Fruit fly (Drosophila melanogaster) whole organism, embryonic: ENCODE data around the gene Ugt35E2.

Source experiments
- Atf6 ChIP-seq: fragments of 200-800 bp; sonication (Bioruptor generic); IDR thresholded peaks from 2 replicates; pipeline ENCODE4 v1.3.6; 2022; ENCODE audit warnings: missing biosample characterization, missing genetic modification characterization
- Awh ChIP-seq: fragments of 200-800 bp; sonication (Bioruptor generic); IDR thresholded peaks from 2 replicates; pipeline ENCODE4, ENCODE4 v1.3.6; 2022; ENCODE audit warnings: missing biosample characterization, missing genetic modification characterization
- CG10267 ChIP-seq: fragments of 200-800 bp; sonication (Bioruptor generic); optimal IDR thresholded peaks from 2 replicates; lab custom pipeline; 2018; ENCODE audit warnings: missing biosample characterization, mild to moderate bottlenecking, missing genetic modification characterization, moderate library complexity
- CG10654 ChIP-seq: fragments of 200-800 bp; sonication (Bioruptor generic); optimal IDR thresholded peaks from 2 replicates; lab custom pipeline; 2016; ENCODE audit warnings: missing biosample characterization, missing genetic modification characterization
- CG11456 ChIP-seq: fragments of 200-800 bp; sonication (Bioruptor generic); IDR thresholded peaks from 3 replicates; pipeline ENCODE4 v1.3.6; 2022; ENCODE audit warnings: missing biosample characterization, missing genetic modification characterization
- CG11695 ChIP-seq: fragments of 200-800 bp; sonication (Bioruptor generic); IDR thresholded peaks from 3 replicates; pipeline ENCODE4 v1.3.6; 2022; ENCODE audit warnings: missing biosample characterization, missing genetic modification characterization
- CG11696 ChIP-seq: fragments of 200-800 bp; sonication (Bioruptor generic); IDR thresholded peaks from 2 replicates; pipeline ENCODE4 v1.3.6; 2022; ENCODE audit warnings: missing biosample characterization, missing genetic modification characterization
- CG12155 ChIP-seq: fragments of 200-800 bp; sonication (Bioruptor generic); optimal IDR thresholded peaks from 3 replicates; lab custom pipeline; 2016; ENCODE audit warnings: missing biosample characterization, missing genetic modification characterization
- CG14667 ChIP-seq: fragments of 200-800 bp; sonication (Bioruptor generic); IDR thresholded peaks from 2 replicates; pipeline ENCODE4 v1.3.6; 2022; ENCODE audit warnings: missing biosample characterization, missing genetic modification characterization
- CG1602 ChIP-seq: fragments of 200-800 bp; sonication (Bioruptor generic); optimal IDR thresholded peaks from 3 replicates; lab custom pipeline; 2016; ENCODE audit warnings: missing biosample characterization, missing genetic modification characterization
- CG17328 ChIP-seq: fragments of 200-800 bp; sonication (Bioruptor generic); IDR thresholded peaks from 2 replicates; pipeline ENCODE4 v1.3.6; 2022; ENCODE audit warnings: missing biosample characterization, missing genetic modification characterization
- CG17361 ChIP-seq: fragments of 200-800 bp; sonication (Bioruptor generic); IDR thresholded peaks from 3 replicates; pipeline ENCODE4 v1.3.6; 2022; ENCODE audit warnings: missing biosample characterization, missing genetic modification characterization
- CG17612 ChIP-seq: fragments of 200-800 bp; sonication (Bioruptor generic); IDR thresholded peaks from 2 replicates; pipeline ENCODE4 v1.3.6; 2022; ENCODE audit warnings: missing biosample characterization, missing genetic modification characterization
- CG18599 ChIP-seq: fragments of 200-800 bp; sonication (Bioruptor generic); optimal IDR thresholded peaks from 3 replicates; lab custom pipeline; 2017; ENCODE audit warnings: missing biosample characterization, missing genetic modification characterization, mild to moderate bottlenecking, moderate library complexity, missing genetic modification reagents
- CG3065 ChIP-seq: fragments of 200-800 bp; sonication (Bioruptor generic); optimal IDR thresholded peaks from 2 replicates; lab custom pipeline; 2016; ENCODE audit warnings: missing biosample characterization, missing genetic modification characterization
- CG3163 ChIP-seq: fragments of 200-800 bp; sonication (Bioruptor generic); optimal IDR thresholded peaks from 3 replicates; lab custom pipeline; 2016; ENCODE audit warnings: missing biosample characterization, missing genetic modification characterization
- CG4707 ChIP-seq: fragments of 200-800 bp; sonication (Bioruptor generic); optimal IDR thresholded peaks from 2 replicates; lab custom pipeline; 2018; ENCODE audit warnings: missing biosample characterization, mild to moderate bottlenecking, missing genetic modification characterization, moderate library complexity
- CG5245 ChIP-seq: fragments of 200-800 bp; sonication (Bioruptor generic); optimal IDR thresholded peaks from 3 replicates; lab custom pipeline; 2016; ENCODE audit warnings: missing biosample characterization, missing genetic modification characterization
- CG9817 ChIP-seq: fragments of 200-800 bp; sonication (Bioruptor generic); optimal IDR thresholded peaks from 2 replicates; lab custom pipeline; 2018; ENCODE audit warnings: missing biosample characterization, mild to moderate bottlenecking, missing genetic modification characterization, moderate library complexity
- CTCF ChIP-seq: fragments of 200-800 bp; sonication (Bioruptor generic); optimal IDR thresholded peaks from 2 replicates; lab custom pipeline; 2017; ENCODE audit warnings: missing biosample characterization, mild to moderate bottlenecking, missing genetic modification characterization, moderate library complexity
- Chrac-16 ChIP-seq: fragments of 200-800 bp; sonication (Bioruptor generic); optimal IDR thresholded peaks from 3 replicates; lab custom pipeline; 2016; ENCODE audit warnings: missing biosample characterization, missing genetic modification characterization
- GATAe ChIP-seq: fragments of 200-800 bp; sonication (Bioruptor generic); conservative IDR thresholded peaks from 2 replicates; pipeline ENCODE4 v1.3.6; 2022; ENCODE audit warnings: missing biosample characterization, missing genetic modification characterization
- Gsc ChIP-seq: fragments of 200-800 bp; sonication (Bioruptor generic); IDR thresholded peaks from 2 replicates; pipeline ENCODE4 v1.3.6; 2022; ENCODE audit warnings: missing biosample characterization, missing genetic modification characterization
- Gug ChIP-seq: fragments of 200-800 bp; sonication (Bioruptor generic); IDR thresholded peaks from 4 replicates; pipeline ENCODE4 v1.3.6; 2022; ENCODE audit warnings: missing biosample characterization, missing genetic modification characterization
- Hey ChIP-seq: fragments of 200-800 bp; sonication (Bioruptor generic); optimal IDR thresholded peaks from 3 replicates; lab custom pipeline; 2018; ENCODE audit warnings: missing biosample characterization, mild to moderate bottlenecking, missing genetic modification characterization
- Lhr ChIP-seq: fragments of 200-800 bp; sonication (Bioruptor generic); optimal IDR thresholded peaks from 3 replicates; lab custom pipeline; 2017; ENCODE audit warnings: mild to moderate bottlenecking, missing biosample characterization, missing genetic modification reagents, missing genetic modification characterization
- Med ChIP-seq: fragments of 200-800 bp; sonication (Bioruptor generic); peaks from one replicate; lab custom pipeline; 2016; ENCODE audit warnings: missing biosample characterization, missing genetic modification characterization, mild to moderate bottlenecking, inconsistent platforms, moderate library complexity
- Meics ChIP-seq: fragments of 200-800 bp; sonication (Bioruptor generic); optimal IDR thresholded peaks from 2 replicates; lab custom pipeline; 2017; ENCODE audit warnings: missing biosample characterization, mild to moderate bottlenecking, missing genetic modification characterization
- NFAT ChIP-seq: fragments of 200-800 bp; sonication (Bioruptor generic); IDR thresholded peaks from 2 replicates; pipeline ENCODE4 v1.3.6; 2022; ENCODE audit warnings: missing biosample characterization, missing genetic modification characterization
- NfI ChIP-seq: fragments of 200-800 bp; sonication (Bioruptor generic); optimal IDR thresholded peaks from 3 replicates; lab custom pipeline; 2018; ENCODE audit warnings: missing biosample characterization, mild to moderate bottlenecking, missing genetic modification characterization, moderate library complexity
- Optix ChIP-seq: fragments of 200-800 bp; sonication (Bioruptor generic); IDR thresholded peaks from 3 replicates; pipeline ENCODE4 v1.3.6; 2022; ENCODE audit warnings: missing biosample characterization, missing genetic modification characterization
- Ravus ChIP-seq: fragments of 200-800 bp; sonication (Bioruptor generic); IDR thresholded peaks from 2 replicates; pipeline ENCODE4 v1.3.6; 2022; ENCODE audit warnings: missing biosample characterization, missing genetic modification characterization
- Side ChIP-seq: fragments of 200-800 bp; sonication (Bioruptor generic); optimal IDR thresholded peaks from 2 replicates; lab custom pipeline; 2016; ENCODE audit warnings: missing biosample characterization, missing genetic modification characterization
- ab ChIP-seq: fragments of 200-800 bp; sonication (Bioruptor generic); optimal IDR thresholded peaks from 2 replicates; lab custom pipeline; 2016; ENCODE audit warnings: missing biosample characterization, missing genetic modification characterization
- dati ChIP-seq: fragments of 200-800 bp; sonication (Bioruptor generic); IDR thresholded peaks from 2 replicates; pipeline ENCODE4 v1.3.6; 2022; ENCODE audit warnings: missing biosample characterization, missing genetic modification characterization
- dimm ChIP-seq: fragments of 200-800 bp; sonication (Bioruptor generic); IDR thresholded peaks from 2 replicates; pipeline ENCODE4 v1.3.6; 2022; ENCODE audit warnings: missing biosample characterization, missing genetic modification characterization
- disco-r ChIP-seq: fragments of 200-800 bp; sonication (Bioruptor generic); optimal IDR thresholded peaks from 2 replicates; lab custom pipeline; 2016; ENCODE audit warnings: missing biosample characterization, missing genetic modification characterization
- dysf ChIP-seq: fragments of 200-800 bp; sonication (Bioruptor generic); IDR thresholded peaks from 3 replicates; pipeline ENCODE4 v1.3.6; 2022; ENCODE audit warnings: missing biosample characterization, missing genetic modification characterization
- fu2 ChIP-seq: fragments of 200-800 bp; sonication (Bioruptor generic); optimal IDR thresholded peaks from 2 replicates; lab custom pipeline; 2016; ENCODE audit warnings: missing biosample characterization, missing genetic modification characterization
- gt ChIP-seq: fragments of 200-800 bp; sonication (Bioruptor generic); IDR thresholded peaks from 2 replicates; pipeline ENCODE4 v1.3.6; 2022; ENCODE audit warnings: missing biosample characterization, missing genetic modification characterization
- lola ChIP-seq, 3 experiments: fragments of >200 bp in 2 of 3; fragments of 200-800 bp in 1 of 3; sonication (Bioruptor generic) in 1 of 3; optimal IDR thresholded peaks; 2 replicates each; lab custom pipeline; 2017 to 2019; ENCODE audit warnings: missing biosample characterization in 3 of 3, missing genetic modification characterization in 3 of 3, mild to moderate bottlenecking in 1 of 3, moderate library complexity in 1 of 3
- pan ChIP-seq, 4 experiments: fragments of >200 bp in 3 of 4; fragments of 200-800 bp in 1 of 4; sonication (Bioruptor generic) in 1 of 4; optimal IDR thresholded peaks in 3 of 4; IDR thresholded peaks in 1 of 4; 2 replicates each; pipeline versions ENCODE4 v1.3.6 to Lab custom; 2017 to 2022; ENCODE audit warnings: missing biosample characterization in 2 of 4, missing genetic modification characterization in 2 of 4, mixed read lengths in 1 of 4
- psq ChIP-seq: fragments of 200-800 bp; sonication (Bioruptor generic); optimal IDR thresholded peaks from 2 replicates; lab custom pipeline; 2017; ENCODE audit warnings: missing biosample characterization, missing genetic modification characterization
- ranshi ChIP-seq: fragments of 200-800 bp; sonication (Bioruptor generic); IDR thresholded peaks from 2 replicates; pipeline ENCODE4 v1.3.6; 2022; ENCODE audit warnings: missing biosample characterization, missing genetic modification characterization
- seq ChIP-seq: fragments of 200-800 bp; sonication (Bioruptor generic); IDR thresholded peaks from 2 replicates; pipeline ENCODE4 v1.3.6; 2022; ENCODE audit warnings: missing biosample characterization, missing genetic modification characterization
- sob ChIP-seq: fragments of 200-800 bp; sonication (Bioruptor generic); IDR thresholded peaks from 2 replicates; pipeline ENCODE4 v1.3.6; 2022; ENCODE audit warnings: missing biosample characterization, missing genetic modification characterization
- sr ChIP-seq: fragments of 200-800 bp; sonication (Bioruptor generic); IDR thresholded peaks from 3 replicates; pipeline ENCODE4 v1.3.6; 2022; ENCODE audit warnings: missing biosample characterization, missing genetic modification characterization
- tll ChIP-seq, 2 experiments: fragments of 200-800 bp in 1 of 2; fragments of >200 bp in 1 of 2; sonication (Bioruptor generic) in 1 of 2; optimal IDR thresholded peaks; 2 replicates each; lab custom pipeline; 2017 to 2019; ENCODE audit warnings: missing biosample characterization in 2 of 2, missing genetic modification characterization in 2 of 2, mild to moderate bottlenecking in 1 of 2, moderate library complexity in 1 of 2
- tna ChIP-seq: fragments of 200-800 bp; sonication (Bioruptor generic); IDR thresholded peaks from 2 replicates; pipeline ENCODE4 v1.3.6; 2022; ENCODE audit warnings: missing biosample characterization, missing genetic modification characterization; ENCODE audit not compliant: partially characterized antibody
- twi ChIP-seq: fragments of 200-800 bp; optimal IDR thresholded peaks from 2 replicates; lab custom pipeline; 2019; ENCODE audit warnings: missing biosample characterization, mild to moderate bottlenecking, missing genetic modification characterization, moderate library complexity
- wor ChIP-seq: fragments of 200-800 bp; sonication (Bioruptor generic); IDR thresholded peaks from 2 replicates; pipeline ENCODE4 v1.3.6; 2022; ENCODE audit warnings: missing biosample characterization, missing genetic modification characterization
- zen2 ChIP-seq: fragments of 200-800 bp; sonication (Bioruptor generic); IDR thresholded peaks from 3 replicates; pipeline ENCODE4 v1.3.6; 2022; ENCODE audit warnings: missing biosample characterization, missing genetic modification characterization; ENCODE audit not compliant: partially characterized antibody

Gene Ugt35E2

DNA sequence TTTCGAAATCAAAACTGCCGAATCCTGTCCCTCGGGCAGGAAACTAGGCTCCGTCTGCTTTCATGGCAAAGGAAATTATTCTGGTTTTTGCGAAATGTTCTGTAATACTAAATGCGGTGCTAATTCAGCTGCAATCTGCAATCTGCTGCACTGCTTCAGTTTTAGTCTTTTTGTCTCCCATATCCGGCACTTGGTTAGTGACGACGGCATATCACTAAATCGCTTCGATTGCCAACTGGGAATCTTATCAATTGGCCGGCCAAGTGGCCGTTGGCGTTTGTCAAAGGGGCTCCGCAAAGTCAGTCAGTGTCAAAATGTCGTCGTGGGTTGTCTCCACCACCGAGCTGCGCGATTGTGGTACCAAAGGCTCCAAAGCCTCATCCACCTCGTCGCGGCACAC is 28.0 kb upstream of the Ugt35E2 start, which contains the start of gene CG18577:
Gene CG18577 (plus strand): TSS at position 301 of the 400 bp plus-strand sequence.
- TF ChIP-seq Chrac-16 (GFP tag; lab: Kevin White, UChicago) (no peak), Med (GFP tag; lab: Kevin White, UChicago) (peak; percentile 87), CG5245 (GFP tag; lab: Kevin White, UChicago) (no peak), CG17361 (GFP tag; lab: Robert Waterston, UW) (no peak), Meics (peak; percentile 55), Gug (GFP tag; lab: Robert Waterston, UW) (no peak), GATAe (peak; percentile 18; the same call in 1 of the 2 replicates), seq (GFP tag; lab: Robert Waterston, UW) (no peak), ranshi (GFP tag; lab: Robert Waterston, UW) (no peak), dimm (GFP tag; lab: Robert Waterston, UW) (no peak), CG14667 (GFP tag; lab: Robert Waterston, UW) (no peak), CG11456 (GFP tag; lab: Robert Waterston, UW) (0 out of 3 replicates have a peak, but pooled peaks have one; percentile 5), Hey (tag; lab: Kevin White, UChicago) (peak; percentile 41)

DNA sequence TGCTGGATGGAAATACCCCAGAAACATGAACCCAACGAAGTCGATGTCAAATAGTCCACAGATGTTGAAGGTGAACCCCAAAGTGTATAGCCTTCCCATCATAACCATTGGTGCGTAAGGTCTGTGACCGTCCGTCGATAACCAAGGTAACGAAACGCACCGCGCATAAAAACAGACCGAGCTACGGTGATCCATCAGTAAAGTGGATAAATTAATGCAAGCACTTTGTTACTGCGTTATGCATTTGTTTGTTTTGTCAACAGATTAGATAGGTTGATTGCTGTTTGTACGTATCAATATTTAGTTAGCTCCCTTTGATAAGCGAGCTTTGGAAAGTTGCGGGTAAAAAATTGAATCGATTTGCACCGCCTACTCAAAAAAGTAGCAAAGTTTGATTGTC is 10.5 kb upstream of the Ugt35E2 start:
- no peak for TF ChIP-seq CG17328 (GFP tag; lab: Robert Waterston, UW)
- no peak for TF ChIP-seq ab (GFP tag; lab: Kevin White, UChicago)
- TF ChIP-seq NFAT (GFP tag; lab: Robert Waterston, UW): no peak
- no peak for TF ChIP-seq CG11695 (GFP tag; lab: Robert Waterston, UW)
- TF ChIP-seq CG1602 (GFP tag; lab: Kevin White, UChicago): no peak
- TF ChIP-seq CG10267: no peak
- no peak for TF ChIP-seq Side (GFP tag; lab: Kevin White, UChicago)
- no peak for TF ChIP-seq Gsc (GFP tag; lab: Robert Waterston, UW)
- TF ChIP-seq CTCF (GFP tag; lab: Kevin White, UChicago): no peak
- TF ChIP-seq disco-r: no peak
- TF ChIP-seq CG9817 (tag; lab: Kevin White, UChicago): peak; percentile 5
- no peak for TF ChIP-seq sr (GFP tag; lab: Robert Waterston, UW)
- no peak for TF ChIP-seq Atf6 (GFP tag; lab: Robert Waterston, UW)
- no peak for TF ChIP-seq tll (GFP tag; optimal IDR thresholded peaks at IDR 0.05; lab: Kevin White, UChicago)
- no peak for TF ChIP-seq CG3163 (GFP tag; lab: Kevin White, UChicago)
- no peak for TF ChIP-seq CG17612 (GFP tag; lab: Robert Waterston, UW)
- TF ChIP-seq tna (GFP tag; lab: Robert Waterston, UW): no peak
- TF ChIP-seq pan (optimal IDR thresholded peaks at IDR 0.05; lab: Kevin White, UChicago): no peak
- TF ChIP-seq pan (GFP tag; optimal IDR thresholded peaks at IDR 0.05 in 1 of 2, IDR thresholded peaks at IDR 0.05 in 1 of 2): no peak
- TF ChIP-seq zen2 (GFP tag; lab: Robert Waterston, UW): no peak
- no peak for TF ChIP-seq Ravus (GFP tag; lab: Robert Waterston, UW)
- TF ChIP-seq CG10654: no peak
- no peak for TF ChIP-seq sob (GFP tag; lab: Robert Waterston, UW)
- no peak for TF ChIP-seq CG4707 (GFP tag; lab: Kevin White, UChicago)
- no peak for TF ChIP-seq twi (tag; lab: Kevin White, UChicago)
- peak; percentile 22 for TF ChIP-seq CG18599 (GFP tag; lab: Kevin White, UChicago)
- no peak for TF ChIP-seq Lhr (GFP tag; lab: Kevin White, UChicago)
- TF ChIP-seq CG12155 (GFP tag; lab: Kevin White, UChicago): no peak
- no peak for TF ChIP-seq fu2 (GFP tag; lab: Kevin White, UChicago)
- TF ChIP-seq dysf (GFP tag; lab: Robert Waterston, UW): no peak
- no peak for TF ChIP-seq dati (GFP tag; lab: Robert Waterston, UW)
- no peak for TF ChIP-seq NfI (GFP tag; lab: Kevin White, UChicago)
- TF ChIP-seq Awh (GFP tag; lab: Robert Waterston, UW): no peak
- TF ChIP-seq wor (GFP tag; lab: Robert Waterston, UW): no peak
- TF ChIP-seq lola (GFP tag; optimal IDR thresholded peaks at IDR 0.05; lab: Kevin White, UChicago): no peak
- no peak for TF ChIP-seq Optix (GFP tag; lab: Robert Waterston, UW)
- no peak for TF ChIP-seq CG11696 (GFP tag; lab: Robert Waterston, UW)
- no peak for TF ChIP-seq psq (GFP tag; lab: Kevin White, UChicago)
- no peak for TF ChIP-seq CG3065 (GFP tag; lab: Kevin White, UChicago)
- TF ChIP-seq gt: no peak
